Worm (Caenorhabditis elegans): Measurements from ENCODE around the gene Y53C12B.7.

DNA sequence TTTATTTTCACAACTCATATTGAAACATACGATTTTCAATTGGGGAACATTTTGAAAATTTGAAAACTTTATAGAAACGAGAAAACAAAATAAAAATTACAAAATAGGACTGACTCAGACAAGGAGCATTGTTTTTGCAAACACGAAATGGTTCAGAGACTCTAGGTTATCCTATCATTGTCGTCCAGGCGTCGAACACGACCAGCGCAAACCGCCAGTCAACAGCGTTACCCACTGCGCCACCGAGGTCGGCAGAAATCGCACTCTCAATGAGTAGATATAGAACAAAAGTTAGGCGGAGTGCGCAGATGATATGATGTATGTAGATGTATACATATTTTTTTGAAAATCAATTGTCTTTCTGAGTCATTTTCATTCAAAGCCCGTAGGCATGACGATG, 21.6 kb upstream of the Y53C12B.7 start:
- TF ChIP-seq hlh-12 (tag; optimal IDR thresholded peaks at IDR 0.05) (no peak), akir-1 (GFP tag; optimal IDR thresholded peaks at IDR 0.05) (peak; percentile 10), efl-1 (GFP tag; optimal IDR thresholded peaks at IDR 0.05) (no peak), ama-1 (optimal IDR thresholded peaks at IDR 0.05) (no peak), ama-1 (GFP tag; optimal IDR thresholded peaks at IDR 0.05) (peak; percentile 87 to 89)

All from whole organism, young adult.